Worm (Caenorhabditis elegans): Measurements from ENCODE around the gene otpl-5.

The otpl-5 gene

DNA sequence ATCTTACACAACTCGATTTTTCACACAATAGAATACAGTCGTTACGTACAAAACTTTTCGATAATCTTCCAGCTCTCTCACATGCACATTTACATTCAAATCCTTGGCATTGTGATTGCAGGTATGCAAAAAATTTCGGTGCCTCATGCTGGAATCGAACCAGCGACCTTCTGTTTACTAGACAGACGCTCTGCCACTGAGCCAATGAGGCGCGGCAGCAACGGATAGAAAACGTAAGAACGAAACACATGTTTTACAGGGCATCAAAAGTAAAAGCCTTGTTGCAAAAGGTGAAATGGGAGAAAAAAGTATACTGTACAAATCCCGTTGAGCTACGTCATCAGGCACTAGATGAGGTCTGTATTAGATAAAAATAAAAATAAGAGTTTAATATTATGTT lies 33.4 kb upstream of the otpl-5 start:
- TF ChIP-seq sptf-2 (GFP tag; optimal IDR thresholded peaks at IDR 0.05) (peak; percentile 62), T07F8.4 (tag; optimal IDR thresholded peaks at IDR 0.05) (peak; percentile 35), B0261.1 (tag; optimal IDR thresholded peaks at IDR 0.05) (peak; percentile 89), lsy-27 (tag; optimal IDR thresholded peaks at IDR 0.05; ENCODE audit: borderline replicate concordance, insufficient read depth) (no peak), B0019.2 (GFP tag; conservative IDR thresholded peaks at IDR 0.05) (no peak), B0336.3 (GFP tag; IDR thresholded peaks at IDR 0.05) (peak; percentile 50; the same call in 1 of the 2 replicates), madf-3 (GFP tag; IDR thresholded peaks at IDR 0.05) (no peak), F49E8.2 (tag; optimal IDR thresholded peaks at IDR 0.05; ENCODE audit: insufficient read depth) (peak; percentile 21), pbrm-1 (GFP tag; IDR thresholded peaks at IDR 0.05) (peak; percentile 58; the same call in 1 of the 2 replicates), lin-54 (GFP tag; optimal IDR thresholded peaks at IDR 0.05) (peak; percentile 29), lsl-1 (GFP tag; optimal IDR thresholded peaks at IDR 0.05) (peak; percentile 39), ztf-26 (tag; optimal IDR thresholded peaks at IDR 0.05) (no peak), ama-1 (optimal IDR thresholded peaks at IDR 0.05) (no peak), ama-1 (GFP tag; optimal IDR thresholded peaks at IDR 0.05) (peak in 1 of 2 experiments; percentile 72), madf-6 (GFP tag; IDR thresholded peaks at IDR 0.05) (peak; percentile 13; the same call in 1 of the 2 replicates), Y67H2A.10 (GFP tag; conservative IDR thresholded peaks at IDR 0.05) (peak; percentile 35; the same call in 1 of the 2 replicates), die-1 (tag; optimal IDR thresholded peaks at IDR 0.05) (peak; percentile 78), C06A6.2 (GFP tag; conservative IDR thresholded peaks at IDR 0.05) (no peak), ztf-18 (tag; optimal IDR thresholded peaks at IDR 0.05) (peak; percentile 47), hmg-20 (GFP tag; IDR thresholded peaks at IDR 0.05) (no peak), nhr-90 (tag; optimal IDR thresholded peaks at IDR 0.05) (peak; percentile 53), ceh-40 (GFP tag; IDR thresholded peaks at IDR 0.05) (peak; percentile 63; the same call in 1 of the 2 replicates), ztf-3 (GFP tag; optimal IDR thresholded peaks at IDR 0.05) (no peak), snpc-3.4 (tag; optimal IDR thresholded peaks at IDR 0.05) (peak; percentile 34), him-1 (tag; optimal IDR thresholded peaks at IDR 0.05) (peak; percentile 89), ztf-25 (GFP tag; IDR thresholded peaks at IDR 0.05) (peak; percentile 72; the same call in 1 of the 2 replicates), attf-6 (GFP tag; IDR thresholded peaks at IDR 0.05) (0 out of 2 replicates have a peak, but pooled peaks have one; percentile 47), nhr-27 (tag; optimal IDR thresholded peaks at IDR 0.05) (peak; percentile 13), snpc-1.3 (tag; optimal IDR thresholded peaks at IDR 0.05; ENCODE audit: insufficient read depth) (peak; percentile 47), nhr-80 (tag; optimal IDR thresholded peaks at IDR 0.05) (no peak), hrde-1 (tag; optimal IDR thresholded peaks at IDR 0.05; ENCODE audit: borderline replicate concordance) (peak; percentile 6), rcor-1 (GFP tag; IDR thresholded peaks at IDR 0.05) (no peak), ceh-79 (tag; optimal IDR thresholded peaks at IDR 0.05) (no peak), tbp1 (GFP tag; optimal IDR thresholded peaks at IDR 0.05) (peak; percentile 93), cebp-1 (GFP tag; IDR thresholded peaks at IDR 0.05) (no peak), cebp-1 (tag; optimal IDR thresholded peaks at IDR 0.05) (peak; percentile 47), mxl-1 (tag; optimal IDR thresholded peaks at IDR 0.05) (peak; percentile 49), Y53G8AR.9 (GFP tag; conservative IDR thresholded peaks at IDR 0.05) (peak; percentile 46; the same call in 1 of the 2 replicates), snpc-1.1 (tag; optimal IDR thresholded peaks at IDR 0.05; ENCODE audit: insufficient read depth) (peak; percentile 68), egl-44 (GFP tag; IDR thresholded peaks at IDR 0.05) (0 out of 2 replicates have a peak, but pooled peaks have one; percentile 26), T26A5.8 (tag; optimal IDR thresholded peaks at IDR 0.05) (peak; percentile 70), unc-62 (GFP tag; optimal IDR thresholded peaks at IDR 0.05) (no peak), K11D2.4 (GFP tag; IDR thresholded peaks at IDR 0.05) (no peak), ceh-91 (GFP tag; IDR thresholded peaks at IDR 0.05) (0 out of 2 replicates have a peak, but pooled peaks have one; percentile 36), hlh-12 (tag; optimal IDR thresholded peaks at IDR 0.05) (no peak), dox-1 (GFP tag; IDR thresholded peaks at IDR 0.05) (peak; percentile 82), chd-7 (tag; optimal IDR thresholded peaks at IDR 0.05) (no peak), Y95B8A.8 (GFP tag; IDR thresholded peaks at IDR 0.05) (0 out of 2 replicates have a peak, but pooled peaks have one; percentile 77)
